Fruit fly (Drosophila melanogaster): Measurements from ENCODE around the gene CG7341.
A peak's percentile ranks its signal among the peaks of the same experiment; 100 is the strongest.

Gene CG7341

dm6 chr3L:18088027-18088426 lies 24.7 kb upstream of the CG7341 start (continued):
- peak; percentile 19 for TF ChIP-seq NfI (GFP tag; optimal IDR thresholded peaks at IDR 0.05)
- no peak for TF ChIP-seq ranshi (GFP tag; IDR thresholded peaks at IDR 0.05)
- TF ChIP-seq CG6272 (GFP tag; IDR thresholded peaks at IDR 0.05), result no peak
- TF ChIP-seq tx (GFP tag; optimal IDR thresholded peaks at IDR 0.05), result no peak
- no peak for TF ChIP-seq NC2β (GFP tag; optimal IDR thresholded peaks at IDR 0.05)
- no peak for TF ChIP-seq peb (GFP tag; IDR thresholded peaks at IDR 0.05)
- TF ChIP-seq dati (GFP tag; IDR thresholded peaks at IDR 0.05), result no peak
- no peak for TF ChIP-seq Atf6 (GFP tag; IDR thresholded peaks at IDR 0.05)
- peak; percentile 30 for TF ChIP-seq CG12659 (GFP tag; optimal IDR thresholded peaks at IDR 0.05)
- no peak for TF ChIP-seq btn (GFP tag; optimal IDR thresholded peaks at IDR 0.05)
- TF ChIP-seq lmd (GFP tag; IDR thresholded peaks at IDR 0.05), result no peak
- TF ChIP-seq lbe (GFP tag; optimal IDR thresholded peaks at IDR 0.05), result no peak
- no peak for TF ChIP-seq CG32767 (GFP tag; IDR thresholded peaks at IDR 0.05)
- TF ChIP-seq CG14710 (tag; optimal IDR thresholded peaks at IDR 0.05), result peak; percentile 15
- TF ChIP-seq zf30C (GFP tag; optimal IDR thresholded peaks at IDR 0.05), result peak; percentile 33
- no peak for TF ChIP-seq luna (GFP tag; optimal IDR thresholded peaks at IDR 0.05)
- no peak for TF ChIP-seq CG18599 (GFP tag; optimal IDR thresholded peaks at IDR 0.05)
- no peak for TF ChIP-seq CG1792 (GFP tag; optimal IDR thresholded peaks at IDR 0.05)
- TF ChIP-seq al (GFP tag; IDR thresholded peaks at IDR 0.05), result no peak
- TF ChIP-seq chn (GFP tag; optimal IDR thresholded peaks at IDR 0.05), result no peak
- no peak for TF ChIP-seq sim (GFP tag; IDR thresholded peaks at IDR 0.05)
- no peak for TF ChIP-seq ro (GFP tag; IDR thresholded peaks at IDR 0.05)
- no peak for TF ChIP-seq CG30431 (GFP tag; optimal IDR thresholded peaks at IDR 0.05)
- TF ChIP-seq ind (GFP tag; optimal IDR thresholded peaks at IDR 0.05), result no peak
- no peak for TF ChIP-seq Dll (GFP tag; IDR thresholded peaks at IDR 0.05; ENCODE audit: partially characterized antibody)
- no peak for TF ChIP-seq sima (GFP tag; optimal IDR thresholded peaks at IDR 0.05)
- TF ChIP-seq Lhr (GFP tag; optimal IDR thresholded peaks at IDR 0.05), result peak; percentile 53
- peak in 1 of 2 experiments; percentile 97 for TF ChIP-seq Dfd (GFP tag; optimal IDR thresholded peaks at IDR 0.05)
- TF ChIP-seq CG10565 (GFP tag; optimal IDR thresholded peaks at IDR 0.05), result no peak
- no peak for TF ChIP-seq hth (optimal IDR thresholded peaks at IDR 0.05)
- no peak for TF ChIP-seq crc (GFP tag; optimal IDR thresholded peaks at IDR 0.05)
- peak; percentile 43; the same call in 1 of the 3 replicates for TF ChIP-seq CG16813 (GFP tag; IDR thresholded peaks at IDR 0.05; ENCODE audit: partially characterized antibody)
- TF ChIP-seq Nf-YC (tag; optimal IDR thresholded peaks at IDR 0.05), result no peak
- TF ChIP-seq cwo (GFP tag; optimal IDR thresholded peaks at IDR 0.05), result no peak
- no peak for TF ChIP-seq HLH3B (GFP tag; IDR thresholded peaks at IDR 0.05)
- no peak for TF ChIP-seq tgo (GFP tag; IDR thresholded peaks at IDR 0.05)
- TF ChIP-seq fru (optimal IDR thresholded peaks at IDR 0.05), result no peak
- no peak for TF ChIP-seq aop (GFP tag; IDR thresholded peaks at IDR 0.05)
- TF ChIP-seq ara (GFP tag; IDR thresholded peaks at IDR 0.05), result 0 out of 2 replicates have a peak, but pooled peaks have one; percentile 21
- TF ChIP-seq CG11696 (GFP tag; IDR thresholded peaks at IDR 0.05), result no peak
- peak; percentile 55 for TF ChIP-seq CG17829 (tag; optimal IDR thresholded peaks at IDR 0.05)
- TF ChIP-seq oc (tag; optimal IDR thresholded peaks at IDR 0.05), result no peak
- peak; percentile 47; the same call in 2 of the 3 replicates for TF ChIP-seq HLH4C (GFP tag; IDR thresholded peaks at IDR 0.05; ENCODE audit: partially characterized antibody)
- TF ChIP-seq CG4282 (GFP tag; optimal IDR thresholded peaks at IDR 0.05), result no peak
- TF ChIP-seq CG9609 (GFP tag; optimal IDR thresholded peaks at IDR 0.05), result no peak
- TF ChIP-seq hbn (GFP tag; IDR thresholded peaks at IDR 0.05; ENCODE audit: partially characterized antibody), result no peak
- peak; percentile 78 for TF ChIP-seq CG8290 (GFP tag; optimal IDR thresholded peaks at IDR 0.05)
- peak in 1 of 2 experiments; percentile 88 for TF ChIP-seq CG8290 (tag; optimal IDR thresholded peaks at IDR 0.05)
- TF ChIP-seq CG14667 (GFP tag; IDR thresholded peaks at IDR 0.05), result no peak
- no peak for TF ChIP-seq Hand (GFP tag; optimal IDR thresholded peaks at IDR 0.05)
- no peak for TF ChIP-seq CG6175 (GFP tag; IDR thresholded peaks at IDR 0.05)
- no peak for TF ChIP-seq ttk (GFP tag; IDR thresholded peaks at IDR 0.05)
- TF ChIP-seq CG10267 (tag; optimal IDR thresholded peaks at IDR 0.05), result no peak
- no peak for TF ChIP-seq CG31441 (GFP tag; IDR thresholded peaks at IDR 0.05)

Data from whole organism, embryonic.